Worm (Caenorhabditis elegans) whole organism, L3 larva: ENCODE data around the gene set-25.

Source experiments
- R02D3.7 ChIP-seq: fragments of 150-350 bp; optimal IDR thresholded peaks from 2 replicates; lab custom pipeline; 2014; ENCODE audit warnings: missing biosample characterization, missing genetic modification characterization
- aly-2 ChIP-seq: fragments of 150-350 bp; optimal IDR thresholded peaks from 2 replicates; lab custom pipeline; 2014; ENCODE audit warnings: missing biosample characterization, missing genetic modification characterization
- ama-1 ChIP-seq: fragments of 150-350 bp; optimal IDR thresholded peaks from 2 replicates; lab custom pipeline; 2018
- ceh-16 ChIP-seq: sonication (generic microtip); optimal IDR thresholded peaks from 2 replicates; lab custom pipeline; 2017; ENCODE audit warnings: missing biosample characterization, missing genetic modification characterization
- ceh-28 ChIP-seq: fragments of 150-350 bp; optimal IDR thresholded peaks from 2 replicates; lab custom pipeline; 2014; ENCODE audit warnings: missing biosample characterization, missing genetic modification reagents, missing genetic modification characterization
- ceh-82 ChIP-seq: fragments of 150-350 bp; optimal IDR thresholded peaks from 2 replicates; lab custom pipeline; 2014; ENCODE audit warnings: missing biosample characterization, missing genetic modification characterization
- ceh-9 ChIP-seq: sonication (generic microtip); optimal IDR thresholded peaks from 2 replicates; lab custom pipeline; 2018; ENCODE audit warnings: missing biosample characterization, missing genetic modification characterization
- elt-1 ChIP-seq: fragments of 150-350 bp; optimal IDR thresholded peaks from 2 replicates; lab custom pipeline; 2014; ENCODE audit warnings: missing biosample characterization, missing genetic modification characterization
- elt-2 ChIP-seq: sonication (generic microtip); optimal IDR thresholded peaks from 2 replicates; lab custom pipeline; 2016; ENCODE audit warnings: missing genetic modification reagents, mild to moderate bottlenecking, missing genetic modification characterization, missing compliant biosample characterization
- eor-1 ChIP-seq, 2 experiments: fragments of 150-350 bp; optimal IDR thresholded peaks; 2 replicates each; lab custom pipeline; 2014 to 2018; ENCODE audit warnings: missing biosample characterization in 2 of 2, missing genetic modification characterization in 2 of 2
- fkh-10 ChIP-seq: sonication (generic microtip); optimal IDR thresholded peaks from 2 replicates; lab custom pipeline; 2017; ENCODE audit warnings: missing biosample characterization, missing genetic modification reagents, missing genetic modification characterization
- fkh-2 ChIP-seq: fragments of 150-350 bp; optimal IDR thresholded peaks from 2 replicates; lab custom pipeline; 2014; ENCODE audit warnings: missing biosample characterization, missing genetic modification reagents, missing genetic modification characterization
- fos-1 ChIP-seq: fragments of 150-350 bp; optimal IDR thresholded peaks from 2 replicates; lab custom pipeline; 2014; ENCODE audit warnings: missing biosample characterization, missing genetic modification characterization
- hmg-11 ChIP-seq: sonication (generic microtip); optimal IDR thresholded peaks from 2 replicates; lab custom pipeline; 2016; ENCODE audit warnings: missing genetic modification characterization, missing compliant biosample characterization
- jun-1 ChIP-seq: fragments of 150-350 bp; optimal IDR thresholded peaks from 2 replicates; lab custom pipeline; 2014; ENCODE audit warnings: missing biosample characterization, missing genetic modification reagents, missing genetic modification characterization
- lin-15B ChIP-seq: fragments of 150-350 bp; optimal IDR thresholded peaks from 2 replicates; lab custom pipeline; 2014; ENCODE audit warnings: missing biosample characterization, missing genetic modification characterization
- lin-39 ChIP-seq: fragments of 150-350 bp; optimal IDR thresholded peaks from 2 replicates; lab custom pipeline; 2018; ENCODE audit warnings: missing biosample characterization, missing genetic modification reagents, missing genetic modification characterization
- lsy-12 ChIP-seq: sonication (generic microtip); optimal IDR thresholded peaks from 2 replicates; lab custom pipeline; 2016; ENCODE audit warnings: mild to moderate bottlenecking, missing genetic modification characterization, missing compliant biosample characterization
- mdl-1 ChIP-seq: fragments of 150-350 bp; optimal IDR thresholded peaks from 2 replicates; lab custom pipeline; 2014; ENCODE audit warnings: missing biosample characterization, missing genetic modification characterization
- mml-1 ChIP-seq: fragments of 150-350 bp; sonication (generic microtip); optimal IDR thresholded peaks from 3 replicates; lab custom pipeline; 2014; ENCODE audit warnings: missing biosample characterization, missing genetic modification characterization
- nfya-1 ChIP-seq: sonication (generic microtip); optimal IDR thresholded peaks from 2 replicates; lab custom pipeline; 2017; ENCODE audit warnings: missing genetic modification characterization, mild to moderate bottlenecking, missing compliant biosample characterization, antibody characterized with exemption, moderate library complexity; ENCODE audit not compliant: insufficient read depth
- nhr-11 ChIP-seq: fragments of 150-350 bp; optimal IDR thresholded peaks from 2 replicates; lab custom pipeline; 2014; ENCODE audit warnings: missing biosample characterization, missing genetic modification characterization
- nhr-12 ChIP-seq: fragments of 150-350 bp; optimal IDR thresholded peaks from 2 replicates; lab custom pipeline; 2014; ENCODE audit warnings: missing biosample characterization, missing genetic modification characterization
- nhr-23 ChIP-seq: fragments of 150-350 bp; optimal IDR thresholded peaks from 2 replicates; lab custom pipeline; 2014; ENCODE audit warnings: missing biosample characterization, missing genetic modification reagents, missing genetic modification characterization
- nhr-237 ChIP-seq: fragments of 150-350 bp; optimal IDR thresholded peaks from 2 replicates; lab custom pipeline; 2014; ENCODE audit warnings: missing biosample characterization, missing genetic modification characterization
- nhr-25 ChIP-seq: sonication (generic microtip); optimal IDR thresholded peaks from 2 replicates; lab custom pipeline; 2017; ENCODE audit warnings: missing biosample characterization, missing genetic modification characterization
- nhr-28 ChIP-seq: fragments of 150-350 bp; optimal IDR thresholded peaks from 2 replicates; lab custom pipeline; 2014; ENCODE audit warnings: missing biosample characterization, missing genetic modification characterization
- nhr-67 ChIP-seq: fragments of 150-350 bp; optimal IDR thresholded peaks from 2 replicates; lab custom pipeline; 2014; ENCODE audit warnings: missing biosample characterization, missing genetic modification characterization
- nhr-76 ChIP-seq: fragments of 150-350 bp; sonication (generic microtip); optimal IDR thresholded peaks from 5 replicates; lab custom pipeline; 2014; ENCODE audit warnings: missing biosample characterization, missing genetic modification characterization
- nhr-77 ChIP-seq: fragments of 150-350 bp; optimal IDR thresholded peaks from 2 replicates; lab custom pipeline; 2014; ENCODE audit warnings: missing biosample characterization, missing genetic modification characterization
- pha-4 ChIP-seq: fragments of 150-350 bp; optimal IDR thresholded peaks from 2 replicates; lab custom pipeline; 2014; ENCODE audit warnings: missing biosample characterization, missing genetic modification reagents, missing genetic modification characterization
- pqm-1 ChIP-seq: fragments of 150-350 bp; optimal IDR thresholded peaks from 2 replicates; lab custom pipeline; 2017; ENCODE audit warnings: missing biosample characterization, missing genetic modification characterization, inconsistent platforms
- sea-2 ChIP-seq: fragments of 150-350 bp; sonication (generic microtip); optimal IDR thresholded peaks from 4 replicates; lab custom pipeline; 2014; ENCODE audit warnings: missing biosample characterization, missing genetic modification reagents, missing genetic modification characterization
- skn-1 ChIP-seq: fragments of 150-350 bp; optimal IDR thresholded peaks from 2 replicates; lab custom pipeline; 2014; ENCODE audit warnings: missing biosample characterization, missing genetic modification characterization
- snpc-4 ChIP-seq: fragments of 150-350 bp; optimal IDR thresholded peaks from 2 replicates; lab custom pipeline; 2014; ENCODE audit warnings: missing biosample characterization, missing genetic modification characterization
- tbx-2 ChIP-seq: sonication (generic microtip); optimal IDR thresholded peaks from 2 replicates; lab custom pipeline; 2016; ENCODE audit warnings: mild to moderate bottlenecking, missing genetic modification characterization, missing compliant biosample characterization
- unc-39 ChIP-seq: sonication (generic microtip); optimal IDR thresholded peaks from 4 replicates; lab custom pipeline; 2017; ENCODE audit warnings: missing biosample characterization, missing genetic modification characterization
- unc-62 ChIP-seq: fragments of 150-350 bp; sonication (generic microtip); optimal IDR thresholded peaks from 4 replicates; lab custom pipeline; 2014; ENCODE audit warnings: missing biosample characterization, missing genetic modification reagents, missing genetic modification characterization
- zag-1 ChIP-seq: fragments of 150-350 bp; optimal IDR thresholded peaks from 2 replicates; lab custom pipeline; 2014; ENCODE audit warnings: missing biosample characterization, missing genetic modification characterization
- ztf-11 ChIP-seq: fragments of 150-350 bp; optimal IDR thresholded peaks from 2 replicates; lab custom pipeline; 2014; ENCODE audit warnings: missing biosample characterization, missing genetic modification characterization

Gene set-25

ce11 chrIII:13296289-13296874 lies 3.5 kb upstream of the set-25 start, which contains the start of gene npp-18:
Gene npp-18 (plus strand): TSS chrIII:13296853.
- TF ChIP-seq snpc-4 (tag; lab: Kevin White, UChicago) (peak; percentile 16), elt-2 (tag; lab: Kevin White, UChicago) (peak; percentile 19), nhr-23 (peak; percentile 59), lin-15B (tag; lab: Kevin White, UChicago) (peak; percentile 89), pha-4 (tag; lab: Kevin White, UChicago) (peak; percentile 68)
- TF ChIP-seq, all 47 proteins: peak for 5; not testable (repeated sequence) for 42

- no peak for TF ChIP-seq nfya-1
- no peak for TF ChIP-seq eor-1 (tag; optimal IDR thresholded peaks at IDR 0.05; lab: Kevin White, UChicago)
- no peak for TF ChIP-seq nhr-23
- TF ChIP-seq R02D3.7 (tag; lab: Kevin White, UChicago): no peak
- no peak for TF ChIP-seq nhr-28 (tag; lab: Kevin White, UChicago)
- TF ChIP-seq ceh-9: no peak
- TF ChIP-seq sea-2 (GFP tag; lab: Kevin White, UChicago): no peak
- TF ChIP-seq nhr-237 (tag; lab: Kevin White, UChicago): no peak
- TF ChIP-seq fkh-10 (GFP tag; lab: Kevin White, UChicago): no peak
- TF ChIP-seq tbx-2: no peak
- no peak for TF ChIP-seq elt-1 (tag; lab: Kevin White, UChicago)
- TF ChIP-seq lsy-12 (tag; lab: Kevin White, UChicago): no peak
- TF ChIP-seq jun-1 (tag; lab: Kevin White, UChicago): no peak
- TF ChIP-seq nhr-67 (tag; lab: Kevin White, UChicago): no peak
- no peak for TF ChIP-seq unc-39 (tag; lab: Kevin White, UChicago)
- TF ChIP-seq lin-39: no peak
- no peak for TF ChIP-seq ztf-11 (tag; lab: Kevin White, UChicago)
- no peak for TF ChIP-seq fos-1 (tag; lab: Kevin White, UChicago)
- TF ChIP-seq, all 47 proteins: peak for 0
Observed at ce11 chrIII:13285421-13285820, 7.5 kb downstream of the set-25 start, which contains the start of gene F56A8.8. Gene F56A8.8 (plus strand): TSS chrIII:13285721.

- TF ChIP-seq mdl-1 (tag; lab: Kevin White, UChicago): no peak
- TF ChIP-seq nfya-1: peak; percentile 39
- peak; percentile 9 for TF ChIP-seq fkh-10 (GFP tag; lab: Kevin White, UChicago)
Observed at ce11 chrIII:13277881-13278500, 14.9 kb downstream of the set-25 start.

- TF ChIP-seq fos-1 (tag; lab: Kevin White, UChicago) (no peak), fkh-2 (tag; lab: Kevin White, UChicago) (no peak), eor-1 (tag; optimal IDR thresholded peaks at IDR 0.05; lab: Kevin White, UChicago) (no peak), lsy-12 (tag; lab: Kevin White, UChicago) (no peak), lin-15B (tag; lab: Kevin White, UChicago) (no peak), nhr-23 (no peak), nhr-25 (tag; lab: Kevin White, UChicago) (no peak), snpc-4 (tag; lab: Kevin White, UChicago) (no peak), ceh-16 (tag; lab: Kevin White, UChicago) (no peak), nhr-11 (tag; lab: Kevin White, UChicago) (no peak), elt-1 (tag; lab: Kevin White, UChicago) (no peak)
- TF ChIP-seq, all 47 proteins: peak for 0
Observed at ce11 chrIII:13276958-13277357, 15.9 kb downstream of the set-25 start, which contains the start of gene unc-64. Gene unc-64 (plus strand): TSS chrIII:13277258.

DNA sequence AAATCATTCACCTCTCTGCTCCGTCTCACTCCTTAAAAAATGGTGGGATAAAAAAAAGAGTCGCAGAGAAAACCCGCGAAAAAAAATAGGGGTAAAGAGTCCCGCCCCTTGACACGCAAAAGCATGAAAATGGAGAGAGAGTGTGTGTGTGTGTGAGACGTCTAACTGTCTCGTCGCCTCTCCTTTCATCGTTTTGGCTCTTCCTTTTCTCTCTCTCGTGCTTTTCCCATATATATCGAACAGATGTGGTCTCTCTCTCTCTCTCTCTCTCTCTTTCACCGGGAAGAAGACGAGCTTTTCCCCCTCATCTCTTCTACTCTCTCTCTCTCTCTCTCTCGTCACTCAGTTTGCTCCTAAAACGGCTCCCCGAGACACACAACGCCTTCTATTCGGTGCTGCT lies 17.1 kb downstream of the set-25 start:
- peak; percentile 55 for TF ChIP-seq ceh-28 (tag; lab: Kevin White, UChicago)
- peak; percentile 90 for TF ChIP-seq lin-39
- TF ChIP-seq zag-1 (tag; lab: Kevin White, UChicago): no peak
- TF ChIP-seq ztf-11 (tag; lab: Kevin White, UChicago): no peak
- peak; percentile 37 for TF ChIP-seq jun-1 (tag; lab: Kevin White, UChicago)
- TF ChIP-seq lsy-12 (tag; lab: Kevin White, UChicago): peak; percentile 58
- TF ChIP-seq nhr-67 (tag; lab: Kevin White, UChicago): no peak
- TF ChIP-seq pha-4 (tag; lab: Kevin White, UChicago): peak; percentile 27
- TF ChIP-seq elt-1 (tag; lab: Kevin White, UChicago): peak; percentile 21
- peak; percentile 94 for TF ChIP-seq hmg-11 (tag; lab: Kevin White, UChicago)
- TF ChIP-seq pqm-1 (tag; lab: Kevin White, UChicago): peak; percentile 53
- TF ChIP-seq nhr-77 (tag; lab: Kevin White, UChicago): no peak
- no peak for TF ChIP-seq fos-1 (tag; lab: Kevin White, UChicago)
- TF ChIP-seq tbx-2: peak; percentile 58
- no peak for TF ChIP-seq mml-1
- peak; percentile 32 for TF ChIP-seq lin-15B (tag; lab: Kevin White, UChicago)
- TF ChIP-seq nfya-1: peak; percentile 74
- TF ChIP-seq ceh-82 (tag; lab: Kevin White, UChicago): no peak
- TF ChIP-seq ceh-9: no peak
- TF ChIP-seq nhr-76 (tag; lab: Kevin White, UChicago): no peak
- TF ChIP-seq nhr-12 (tag; lab: Kevin White, UChicago): no peak
- peak; percentile 50 for TF ChIP-seq unc-62 (GFP tag; lab: Kevin White, UChicago)
- peak; percentile 66 for TF ChIP-seq fkh-10 (GFP tag; lab: Kevin White, UChicago)
- no peak for TF ChIP-seq ama-1 (lab: Kevin White, UChicago)
- TF ChIP-seq aly-2 (tag; lab: Kevin White, UChicago): no peak
- peak; percentile 69 for TF ChIP-seq skn-1
- peak; percentile 48 for TF ChIP-seq elt-2 (tag; lab: Kevin White, UChicago)
- TF ChIP-seq nhr-23: no peak
- peak; percentile 27 for TF ChIP-seq mdl-1 (tag; lab: Kevin White, UChicago)
